Fruit fly (Drosophila melanogaster): ENCODE data around the gene CG11555.

Gene CG11555

DNA sequence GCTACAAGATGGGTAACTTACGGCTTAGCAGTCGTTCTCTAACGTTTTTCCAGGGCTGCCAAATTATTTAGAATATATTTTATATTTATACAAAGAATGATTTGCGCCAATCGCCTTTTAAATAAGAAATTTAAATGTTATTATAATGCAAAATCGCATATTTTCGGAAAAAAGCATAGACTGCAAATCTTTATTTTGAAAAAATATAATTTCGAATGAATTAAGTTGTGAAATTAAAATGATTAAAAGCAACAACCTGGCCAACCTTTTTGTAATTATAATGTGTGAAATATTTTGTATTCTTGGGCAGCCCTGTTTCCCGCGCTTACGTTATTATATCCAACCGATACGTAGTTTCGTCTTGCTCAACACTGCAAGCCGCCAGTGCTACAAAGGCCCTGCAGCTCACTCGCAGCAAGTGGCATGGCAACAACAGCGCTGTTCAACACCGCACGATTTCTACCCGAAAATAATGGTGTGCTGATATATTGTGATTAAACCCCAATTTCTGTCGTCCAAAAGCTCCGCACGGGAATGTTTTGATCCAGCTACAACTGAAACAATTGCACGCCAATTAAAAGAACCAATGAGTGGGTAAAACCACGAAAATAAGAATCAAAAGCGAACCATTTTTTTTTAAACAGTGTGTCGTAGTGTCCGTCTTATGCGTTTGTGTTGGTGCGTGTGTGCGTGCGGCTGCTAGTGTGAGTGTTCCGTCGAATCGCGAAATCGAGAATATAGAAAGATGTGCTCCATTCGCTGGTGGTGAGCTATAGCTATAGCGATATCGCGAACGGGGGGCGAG lies 24.0 kb downstream of the CG11555 start, which contains the start of gene Pi3K21B (continued):
- peak; percentile 89 for TF ChIP-seq CG4424 (GFP tag; optimal IDR thresholded peaks at IDR 0.05)
- TF ChIP-seq CG1603 (tag; optimal IDR thresholded peaks at IDR 0.05) = peak; percentile 85
- peak; percentile 85 for TF ChIP-seq HHEX (GFP tag; optimal IDR thresholded peaks at IDR 0.05)
- TF ChIP-seq kah (GFP tag; optimal IDR thresholded peaks at IDR 0.05) = peak; percentile 89
- TF ChIP-seq CG32532 (GFP tag; IDR thresholded peaks at IDR 0.05) = peak; percentile 86
- TF ChIP-seq ERR (GFP tag; optimal IDR thresholded peaks at IDR 0.05) = peak; percentile 81
- peak; percentile 97 for TF ChIP-seq Antp (GFP tag; optimal IDR thresholded peaks at IDR 0.05)
- peak; percentile 73 for TF ChIP-seq CG8281 (tag; optimal IDR thresholded peaks at IDR 0.05)
- peak; percentile 78 for TF ChIP-seq eyg (GFP tag; optimal IDR thresholded peaks at IDR 0.05)
- peak; percentile 87 for TF ChIP-seq HmgD (GFP tag; optimal IDR thresholded peaks at IDR 0.05)
- peak; percentile 84 for TF ChIP-seq cato (GFP tag; optimal IDR thresholded peaks at IDR 0.05; ENCODE audit: borderline replicate concordance)
- peak; percentile 80 for TF ChIP-seq CG13123 (GFP tag; optimal IDR thresholded peaks at IDR 0.05)
- TF ChIP-seq CG9437 (GFP tag; optimal IDR thresholded peaks at IDR 0.05) = peak; percentile 100
- TF ChIP-seq CG10366 (GFP tag; IDR thresholded peaks at IDR 0.05) = peak; percentile 83
- TF ChIP-seq CG4360 (GFP tag; IDR thresholded peaks at IDR 0.05) = no peak
- TF ChIP-seq CG13296 (GFP tag; optimal IDR thresholded peaks at IDR 0.05) = peak; percentile 84
- peak; percentile 87 for TF ChIP-seq CG18619 (GFP tag; optimal IDR thresholded peaks at IDR 0.05)
- peak; percentile 89 for TF ChIP-seq PHDP (tag; optimal IDR thresholded peaks at IDR 0.05)
- peak; percentile 93 for TF ChIP-seq CG12391 (tag; optimal IDR thresholded peaks at IDR 0.05)
- peak; percentile 54 for TF ChIP-seq bbx (GFP tag; IDR thresholded peaks at IDR 0.05; ENCODE audit: partially characterized antibody)
- peak; percentile 84 for TF ChIP-seq Six4 (GFP tag; optimal IDR thresholded peaks at IDR 0.05)
- peak; percentile 92 for TF ChIP-seq Chrac-16 (GFP tag; optimal IDR thresholded peaks at IDR 0.05)
- 0 out of 3 replicates have a peak, but pooled peaks have one; percentile 24 for TF ChIP-seq CG7963 (GFP tag; IDR thresholded peaks at IDR 0.05; ENCODE audit: partially characterized antibody)
- peak; percentile 87 for TF ChIP-seq CG17186 (GFP tag; optimal IDR thresholded peaks at IDR 0.05)
- TF ChIP-seq zfh1 (GFP tag; IDR thresholded peaks at IDR 0.05) = peak; percentile 90
- TF ChIP-seq CkIIα-i1 (GFP tag; IDR thresholded peaks at IDR 0.05) = no peak
- TF ChIP-seq jumu (GFP tag; optimal IDR thresholded peaks at IDR 0.05) = peak; percentile 93
- no peak for TF ChIP-seq sim (GFP tag; IDR thresholded peaks at IDR 0.05)
- TF ChIP-seq CG10267 (tag; optimal IDR thresholded peaks at IDR 0.05) = peak; percentile 98
- peak; percentile 95 for TF ChIP-seq CG14710 (tag; optimal IDR thresholded peaks at IDR 0.05)
- peak; percentile 90 for TF ChIP-seq Camta (GFP tag; optimal IDR thresholded peaks at IDR 0.05)
- peak; percentile 60 for TF ChIP-seq Lhr (GFP tag; optimal IDR thresholded peaks at IDR 0.05)
- peak; percentile 91 for TF ChIP-seq zen (tag; optimal IDR thresholded peaks at IDR 0.05)
- peak; percentile 95 for TF ChIP-seq gem (tag; optimal IDR thresholded peaks at IDR 0.05)
- TF ChIP-seq CG13775 (GFP tag; optimal IDR thresholded peaks at IDR 0.05) = peak; percentile 95
- TF ChIP-seq nom (GFP tag; optimal IDR thresholded peaks at IDR 0.05) = peak; percentile 59
- peak; percentile 66 for TF ChIP-seq CrebB (tag; optimal IDR thresholded peaks at IDR 0.05)
- TF ChIP-seq CG3281 (GFP tag; optimal IDR thresholded peaks at IDR 0.05) = peak; percentile 94
- peak; percentile 70 for TF ChIP-seq scrt (GFP tag; optimal IDR thresholded peaks at IDR 0.05)
- peak; percentile 54 for TF ChIP-seq nau (GFP tag; optimal IDR thresholded peaks at IDR 0.05)
- TF ChIP-seq trem (tag; optimal IDR thresholded peaks at IDR 0.05) = peak; percentile 94
- TF ChIP-seq row (GFP tag; IDR thresholded peaks at IDR 0.05) = peak; percentile 86
- TF ChIP-seq repo (GFP tag; optimal IDR thresholded peaks at IDR 0.05) = peak; percentile 90
- peak; percentile 79 for TF ChIP-seq CG18476 (GFP tag; optimal IDR thresholded peaks at IDR 0.05)
- peak; percentile 77 for TF ChIP-seq CG10565 (GFP tag; optimal IDR thresholded peaks at IDR 0.05)
- TF ChIP-seq CG8089 (GFP tag; optimal IDR thresholded peaks at IDR 0.05) = peak; percentile 88
- TF ChIP-seq vfl (GFP tag; optimal IDR thresholded peaks at IDR 0.05) = peak; percentile 92
- peak; percentile 84 for TF ChIP-seq ssp (GFP tag; IDR thresholded peaks at IDR 0.05)
